Fruit fly (Drosophila melanogaster): Measurements from ENCODE around the gene CG43980.

DNA sequence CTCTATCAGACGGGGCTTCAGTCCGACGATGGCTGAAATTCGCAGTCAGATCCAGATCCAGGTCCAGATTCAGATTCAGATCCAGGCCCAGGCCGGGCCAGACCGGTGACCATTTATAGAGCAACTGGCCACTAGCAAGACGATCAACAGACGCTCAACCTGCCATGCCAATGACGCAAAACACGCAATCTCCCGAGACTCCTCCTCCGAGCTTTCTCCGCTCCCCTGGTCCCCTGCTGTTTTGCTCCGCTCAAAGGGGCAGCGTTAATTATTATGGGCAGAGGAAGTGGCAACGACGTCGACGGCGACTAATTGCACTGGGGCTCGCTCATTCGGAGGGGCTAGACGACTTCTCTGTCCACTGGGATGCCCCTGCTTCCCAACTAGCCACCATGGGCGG is 6.7 kb downstream of the CG43980 start:
- TF ChIP-seq CG8478 (optimal IDR thresholded peaks at IDR 0.05) (no peak), CTCF (optimal IDR thresholded peaks at IDR 0.05) (no peak)
